Fruit fly (Drosophila melanogaster) Kc167 (cell line): ENCODE measurements around the gene Rab35.
"Not testable (repeated sequence)": the region's sequence is repeated elsewhere in the genome, so short reads cannot be mapped to it uniquely, and the experiment has no call there.

Experiments used
- Myc ChIP-seq: fragments of >200 bp; optimal IDR thresholded peaks from 2 replicates; lab custom pipeline; 2017; ENCODE audit warnings: missing external identifiers
- Sin3A ChIP-seq: fragments of >200 bp; optimal IDR thresholded peaks from 2 replicates; lab custom pipeline; 2018; ENCODE audit warnings: missing external identifiers
- psq ChIP-seq: fragments of >200 bp; optimal IDR thresholded peaks from 2 replicates; lab custom pipeline; 2017; ENCODE audit warnings: missing external identifiers

dm6 chrX:20194127-20194526 lies 34.5 kb upstream of the Rab35 start, which contains the start of gene Sdic3:
- TF ChIP-seq Sin3A (lab: Kevin White, UChicago); Myc; psq (lab: Kevin White, UChicago): not testable (repeated sequence)
